Worm (Caenorhabditis elegans): ENCODE measurements around the gene pfut-1.

DNA sequence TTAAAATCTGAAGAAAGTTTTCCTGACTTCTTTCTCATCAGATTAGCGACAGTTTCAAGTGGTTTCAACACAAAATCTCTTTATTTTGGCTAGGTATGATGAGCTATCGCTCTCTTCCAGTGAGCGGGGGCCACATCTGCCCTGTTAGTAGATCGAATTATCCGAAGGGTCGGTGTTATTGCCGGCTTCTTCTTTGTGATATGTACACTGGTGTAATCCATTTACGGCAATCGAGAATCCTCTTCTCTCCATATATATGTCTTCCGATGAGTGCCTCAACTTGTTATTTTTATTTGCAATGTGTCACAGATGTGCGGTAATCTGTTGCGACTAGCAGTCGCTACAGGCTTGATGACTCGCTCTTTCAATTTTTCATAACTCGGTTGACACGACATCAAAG is 36.7 kb downstream of the pfut-1 start:
- TF ChIP-seq flt-1 (GFP tag; IDR thresholded peaks at IDR 0.05) (no peak), cog-1 (tag; optimal IDR thresholded peaks at IDR 0.05) (no peak)
